Fruit fly (Drosophila melanogaster): ENCODE measurements around the gene CG46339.

The CG46339 gene

dm6 chr3R:26933885-26934284 lies 18.3 kb downstream of the CG46339 start (continued):
- TF ChIP-seq corto (GFP tag; optimal IDR thresholded peaks at IDR 0.05): no peak

dm6 chr3R:26934523-26934922 lies 19.0 kb downstream of the CG46339 start:
- TF ChIP-seq Blimp-1 (GFP tag; optimal IDR thresholded peaks at IDR 0.05): peak; percentile 61
- no peak for TF ChIP-seq Neu2 (GFP tag; optimal IDR thresholded peaks at IDR 0.05; ENCODE audit: borderline replicate concordance)
- TF ChIP-seq oc (tag; optimal IDR thresholded peaks at IDR 0.05): no peak
- TF ChIP-seq sr (GFP tag; IDR thresholded peaks at IDR 0.05): no peak
- no peak for TF ChIP-seq Optix (GFP tag; IDR thresholded peaks at IDR 0.05)
- TF ChIP-seq CG18599 (GFP tag; optimal IDR thresholded peaks at IDR 0.05): peak; percentile 21
- peak; percentile 27 for TF ChIP-seq lab (GFP tag; optimal IDR thresholded peaks at IDR 0.05)
- no peak for TF ChIP-seq tap (tag; optimal IDR thresholded peaks at IDR 0.05)
- TF ChIP-seq Atf-2 (GFP tag; optimal IDR thresholded peaks at IDR 0.05): no peak
- no peak for TF ChIP-seq Jarid2 (GFP tag; optimal IDR thresholded peaks at IDR 0.05)
- no peak for TF ChIP-seq ara (GFP tag; IDR thresholded peaks at IDR 0.05)
- no peak for TF ChIP-seq aop (GFP tag; IDR thresholded peaks at IDR 0.05)
- TF ChIP-seq nerfin-2 (GFP tag; IDR thresholded peaks at IDR 0.05; ENCODE audit: partially characterized antibody): no peak
- TF ChIP-seq CG3838 (GFP tag; optimal IDR thresholded peaks at IDR 0.05): no peak
- TF ChIP-seq tgo (GFP tag; IDR thresholded peaks at IDR 0.05): no peak
- no peak for TF ChIP-seq CG12236 (GFP tag; optimal IDR thresholded peaks at IDR 0.05)
- peak; percentile 35 for TF ChIP-seq BtbVII (GFP tag; optimal IDR thresholded peaks at IDR 0.05)
- no peak for TF ChIP-seq CG15011 (GFP tag; optimal IDR thresholded peaks at IDR 0.05)
- TF ChIP-seq CG3407 (GFP tag; optimal IDR thresholded peaks at IDR 0.05): no peak
- TF ChIP-seq CG17829 (tag; optimal IDR thresholded peaks at IDR 0.05): no peak
- no peak for TF ChIP-seq seq (GFP tag; IDR thresholded peaks at IDR 0.05)
- TF ChIP-seq gcm (GFP tag; optimal IDR thresholded peaks at IDR 0.05): no peak
- TF ChIP-seq CG34376 (GFP tag; optimal IDR thresholded peaks at IDR 0.05): no peak
- no peak for TF ChIP-seq gsb-n (tag; optimal IDR thresholded peaks at IDR 0.05)
- no peak for TF ChIP-seq CG33557 (GFP tag; optimal IDR thresholded peaks at IDR 0.05)
- TF ChIP-seq CG12155 (GFP tag; optimal IDR thresholded peaks at IDR 0.05): no peak
- no peak for TF ChIP-seq bcd (GFP tag; optimal IDR thresholded peaks at IDR 0.05)
- no peak for TF ChIP-seq HLH4C (GFP tag; IDR thresholded peaks at IDR 0.05; ENCODE audit: partially characterized antibody)
- no peak for TF ChIP-seq CG1603 (tag; optimal IDR thresholded peaks at IDR 0.05)
- no peak for TF ChIP-seq crp (GFP tag; optimal IDR thresholded peaks at IDR 0.05)
- peak; percentile 42 for TF ChIP-seq CG12071 (GFP tag; optimal IDR thresholded peaks at IDR 0.05)
- peak; percentile 15 for TF ChIP-seq CG10147 (GFP tag; optimal IDR thresholded peaks at IDR 0.05)
- no peak for TF ChIP-seq ftz-f1 (GFP tag; optimal IDR thresholded peaks at IDR 0.05)
- TF ChIP-seq CG13123 (GFP tag; optimal IDR thresholded peaks at IDR 0.05): no peak
- TF ChIP-seq Lhr (GFP tag; optimal IDR thresholded peaks at IDR 0.05): no peak
- no peak for TF ChIP-seq hth (optimal IDR thresholded peaks at IDR 0.05)
- no peak for TF ChIP-seq CG18262 (tag; optimal IDR thresholded peaks at IDR 0.05)
- no peak for TF ChIP-seq B-H1 (GFP tag; IDR thresholded peaks at IDR 0.05)
- TF ChIP-seq CG4707 (GFP tag; optimal IDR thresholded peaks at IDR 0.05): no peak
- no peak for TF ChIP-seq fru (optimal IDR thresholded peaks at IDR 0.05)
- no peak for TF ChIP-seq Myb (GFP tag; optimal IDR thresholded peaks at IDR 0.05)
- TF ChIP-seq CG12659 (GFP tag; optimal IDR thresholded peaks at IDR 0.05): no peak
- TF ChIP-seq run (tag; optimal IDR thresholded peaks at IDR 0.05): no peak
- no peak for TF ChIP-seq CG1792 (GFP tag; optimal IDR thresholded peaks at IDR 0.05)
- no peak for TF ChIP-seq az2 (GFP tag; optimal IDR thresholded peaks at IDR 0.05)
- TF ChIP-seq CG7987 (GFP tag; optimal IDR thresholded peaks at IDR 0.05): peak; percentile 25
- TF ChIP-seq CG10654 (GFP tag; optimal IDR thresholded peaks at IDR 0.05): no peak
- TF ChIP-seq CG17359 (tag; optimal IDR thresholded peaks at IDR 0.05): no peak
- TF ChIP-seq CG1529 (GFP tag; optimal IDR thresholded peaks at IDR 0.05): no peak
